Fruit fly (Drosophila melanogaster): ENCODE measurements around the gene CG10996.

CG10996 gene

DNA sequence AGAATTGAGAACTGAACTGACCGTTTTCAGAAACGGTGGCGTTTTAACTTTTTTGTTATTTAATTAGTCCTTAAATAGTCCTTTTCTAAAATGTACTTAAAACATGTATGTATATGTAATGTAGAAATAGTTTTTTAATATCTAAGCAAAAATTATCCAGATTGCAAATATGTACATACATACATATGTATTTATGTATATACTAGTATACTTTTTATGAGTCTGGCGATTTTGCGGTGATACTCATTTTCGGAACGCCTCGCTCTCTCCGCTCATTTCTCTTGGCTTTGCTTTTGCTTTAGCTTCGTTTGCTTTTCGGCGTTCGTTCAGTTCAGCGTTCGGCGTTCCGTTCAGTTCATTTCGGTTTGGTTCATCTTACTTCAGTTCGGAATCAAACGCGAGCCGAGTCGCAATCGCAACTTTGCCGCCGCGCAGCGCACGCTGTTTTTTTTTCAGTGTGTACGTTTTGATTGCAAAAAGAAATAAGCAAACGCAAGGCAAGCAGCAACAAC is 35.0 kb downstream of the CG10996 start, which contains the start of gene rdgB (continued):
- TF ChIP-seq fkh (GFP tag; optimal IDR thresholded peaks at IDR 0.05), result peak; percentile 23
- peak; percentile 100 for TF ChIP-seq CG10669 (GFP tag; optimal IDR thresholded peaks at IDR 0.05)
- peak; percentile 84 for TF ChIP-seq CG6276 (GFP tag; optimal IDR thresholded peaks at IDR 0.05)
- peak; percentile 95 for TF ChIP-seq CG32006 (GFP tag; optimal IDR thresholded peaks at IDR 0.05)
- peak; percentile 86 for TF ChIP-seq CG10631 (GFP tag; optimal IDR thresholded peaks at IDR 0.05)
- peak; percentile 86 for TF ChIP-seq achi (GFP tag; optimal IDR thresholded peaks at IDR 0.05)
- TF ChIP-seq spab (GFP tag; optimal IDR thresholded peaks at IDR 0.05), result peak; percentile 69
- peak; percentile 78 for TF ChIP-seq CG6792 (GFP tag; optimal IDR thresholded peaks at IDR 0.05)
- TF ChIP-seq Ets21C (GFP tag; optimal IDR thresholded peaks at IDR 0.05), result peak; percentile 35
- TF ChIP-seq dac (GFP tag; optimal IDR thresholded peaks at IDR 0.05), result peak; percentile 81
- peak; percentile 83 for TF ChIP-seq CG8632 (GFP tag; optimal IDR thresholded peaks at IDR 0.05)
- TF ChIP-seq pdm3 (GFP tag; optimal IDR thresholded peaks at IDR 0.05), result peak; percentile 85
- TF ChIP-seq acj6 (GFP tag; optimal IDR thresholded peaks at IDR 0.05), result peak; percentile 80
- peak; percentile 21 for TF ChIP-seq CG6854 (GFP tag; optimal IDR thresholded peaks at IDR 0.05)
- TF ChIP-seq Eip78C (GFP tag), result peak; percentile 94
- TF ChIP-seq CG11902 (GFP tag; optimal IDR thresholded peaks at IDR 0.05), result peak; percentile 76
- TF ChIP-seq topi (GFP tag; optimal IDR thresholded peaks at IDR 0.05), result peak; percentile 83
- TF ChIP-seq CG31627 (GFP tag; optimal IDR thresholded peaks at IDR 0.05), result peak; percentile 72

- TF ChIP-seq CG11902 (GFP tag; optimal IDR thresholded peaks at IDR 0.05) (no peak), CG32006 (GFP tag; optimal IDR thresholded peaks at IDR 0.05) (no peak), CG34406 (GFP tag; optimal IDR thresholded peaks at IDR 0.05) (no peak), fkh (GFP tag; optimal IDR thresholded peaks at IDR 0.05) (peak; percentile 29), CG10669 (GFP tag; optimal IDR thresholded peaks at IDR 0.05) (no peak), CG1621 (tag; optimal IDR thresholded peaks at IDR 0.05) (peak; percentile 51), cyc (GFP tag; optimal IDR thresholded peaks at IDR 0.05) (no peak), CG3032 (tag; optimal IDR thresholded peaks at IDR 0.05) (no peak), salr (GFP tag; optimal IDR thresholded peaks at IDR 0.05) (no peak), CG8319 (GFP tag; optimal IDR thresholded peaks at IDR 0.05) (no peak)
Measured at dm6 chrX:13761762-13762371, 35.6 kb downstream of the CG10996 start.

dm6 chrX:13758989-13759549 is 38.4 kb downstream of the CG10996 start, which contains the start of gene Yp3:
Yp3 (plus strand) TSS chrX:13759546.
- TF ChIP-seq achi (GFP tag; optimal IDR thresholded peaks at IDR 0.05) (no peak), CG8319 (GFP tag; optimal IDR thresholded peaks at IDR 0.05) (no peak), svp (GFP tag) (peak; percentile 38)

- TF ChIP-seq CG15336 (GFP tag; IDR thresholded peaks at IDR 0.05), result peak; percentile 37; the same call in 1 of the 2 replicates
- no peak for TF ChIP-seq Ets21C (GFP tag; optimal IDR thresholded peaks at IDR 0.05)
- TF ChIP-seq salr (GFP tag; optimal IDR thresholded peaks at IDR 0.05), result no peak
- no peak for TF ChIP-seq CG7368 (GFP tag; optimal IDR thresholded peaks at IDR 0.05)
- TF ChIP-seq CG31627 (GFP tag; optimal IDR thresholded peaks at IDR 0.05), result no peak
- no peak for TF ChIP-seq CG6808 (GFP tag; optimal IDR thresholded peaks at IDR 0.05)
- TF ChIP-seq CG3032 (tag; optimal IDR thresholded peaks at IDR 0.05), result peak; percentile 22
- no peak for TF ChIP-seq Lpt (GFP tag; optimal IDR thresholded peaks at IDR 0.05)
- peak; percentile 46 for TF ChIP-seq OdsH (GFP tag; optimal IDR thresholded peaks at IDR 0.05)
- peak; percentile 18 for TF ChIP-seq lz (GFP tag; optimal IDR thresholded peaks at IDR 0.05)
- peak; percentile 13 for TF ChIP-seq Ets96B (tag; optimal IDR thresholded peaks at IDR 0.05)
- TF ChIP-seq CG6163 (GFP tag; IDR thresholded peaks at IDR 0.05), result no peak
- TF ChIP-seq Met (GFP tag; optimal IDR thresholded peaks at IDR 0.05), result peak; percentile 41
- TF ChIP-seq topi (GFP tag; optimal IDR thresholded peaks at IDR 0.05), result peak; percentile 19
- TF ChIP-seq svp (GFP tag), result peak; percentile 55
- TF ChIP-seq Hr4 (GFP tag; optimal IDR thresholded peaks at IDR 0.05), result no peak
- TF ChIP-seq fkh (GFP tag; optimal IDR thresholded peaks at IDR 0.05), result peak; percentile 77
- TF ChIP-seq CG10669 (GFP tag; optimal IDR thresholded peaks at IDR 0.05), result peak; percentile 8
- TF ChIP-seq acj6 (GFP tag; optimal IDR thresholded peaks at IDR 0.05), result peak; percentile 38
- TF ChIP-seq Eip93F (GFP tag; optimal IDR thresholded peaks at IDR 0.05), result no peak
- TF ChIP-seq cyc (GFP tag; optimal IDR thresholded peaks at IDR 0.05), result peak; percentile 8
- TF ChIP-seq dsx (GFP tag; optimal IDR thresholded peaks at IDR 0.05; ENCODE audit: poor library complexity, severe bottlenecking), result no peak
- no peak; the same call in 1 of the 2 replicates for TF ChIP-seq Gug (GFP tag; IDR thresholded peaks at IDR 0.05)
- peak; percentile 1 for TF ChIP-seq CG32006 (GFP tag; optimal IDR thresholded peaks at IDR 0.05)
- TF ChIP-seq Eip78C (GFP tag), result peak; percentile 75
- TF ChIP-seq esn (GFP tag; optimal IDR thresholded peaks at IDR 0.05), result peak; percentile 27
- TF ChIP-seq Smox (GFP tag; optimal IDR thresholded peaks at IDR 0.05), result peak; percentile 44
- TF ChIP-seq CG6792 (GFP tag; optimal IDR thresholded peaks at IDR 0.05), result peak; percentile 1
- TF ChIP-seq CG3919 (GFP tag; optimal IDR thresholded peaks at IDR 0.05), result peak; percentile 17
Measured at dm6 chrX:13756776-13757312, 40.6 kb downstream of the CG10996 start, which contains the start of the genes CG32625 and Rtc1. CG32625 (minus strand) TSS chrX:13756826. Rtc1 (plus strand) TSS chrX:13757179.
